Worm (Caenorhabditis elegans) whole organism, L3 larva: Measurements from ENCODE around the gene F56C9.6.

Experiments used
- ZK546.5 ChIP-seq: sonication (generic microtip); optimal IDR thresholded peaks from 2 replicates; lab custom pipeline; 2017; ENCODE audit warnings: missing biosample characterization, missing genetic modification characterization
- ama-1 ChIP-seq: fragments of 150-350 bp; optimal IDR thresholded peaks from 2 replicates; lab custom pipeline; 2018
- ceh-16 ChIP-seq: sonication (generic microtip); optimal IDR thresholded peaks from 2 replicates; lab custom pipeline; 2017; ENCODE audit warnings: missing biosample characterization, missing genetic modification characterization
- ceh-82 ChIP-seq: fragments of 150-350 bp; optimal IDR thresholded peaks from 2 replicates; lab custom pipeline; 2014; ENCODE audit warnings: missing biosample characterization, missing genetic modification characterization
- ceh-9 ChIP-seq: sonication (generic microtip); optimal IDR thresholded peaks from 2 replicates; lab custom pipeline; 2018; ENCODE audit warnings: missing biosample characterization, missing genetic modification characterization
- daf-12 ChIP-seq: fragments of 150-350 bp; optimal IDR thresholded peaks from 2 replicates; lab custom pipeline; 2014; ENCODE audit warnings: missing biosample characterization, missing genetic modification reagents, missing genetic modification characterization
- egl-27 ChIP-seq: sonication (generic microtip); optimal IDR thresholded peaks from 4 replicates; lab custom pipeline; 2017; ENCODE audit warnings: missing biosample characterization, missing genetic modification reagents, missing genetic modification characterization
- egl-5 ChIP-seq: fragments of 150-350 bp; optimal IDR thresholded peaks from 2 replicates; lab custom pipeline; 2017; ENCODE audit warnings: missing biosample characterization, missing genetic modification reagents, missing genetic modification characterization, inconsistent platforms
- elt-1 ChIP-seq: fragments of 150-350 bp; optimal IDR thresholded peaks from 2 replicates; lab custom pipeline; 2014; ENCODE audit warnings: missing biosample characterization, missing genetic modification characterization
- elt-3 ChIP-seq, 3 experiments: fragments of 150-350 bp in 1 of 3; sonication (generic microtip) in 2 of 3; optimal IDR thresholded peaks; 2 replicates in 2 of 3; 4 replicates in 1 of 3; lab custom pipeline; 2014 to 2017; ENCODE audit warnings: missing biosample characterization in 3 of 3, missing genetic modification characterization in 3 of 3
- eor-1 ChIP-seq, 2 experiments: fragments of 150-350 bp; optimal IDR thresholded peaks; 2 replicates each; lab custom pipeline; 2014 to 2018; ENCODE audit warnings: missing biosample characterization in 2 of 2, missing genetic modification characterization in 2 of 2
- fkh-2 ChIP-seq: fragments of 150-350 bp; optimal IDR thresholded peaks from 2 replicates; lab custom pipeline; 2014; ENCODE audit warnings: missing biosample characterization, missing genetic modification reagents, missing genetic modification characterization
- fos-1 ChIP-seq: fragments of 150-350 bp; optimal IDR thresholded peaks from 2 replicates; lab custom pipeline; 2014; ENCODE audit warnings: missing biosample characterization, missing genetic modification characterization
- hmg-11 ChIP-seq: sonication (generic microtip); optimal IDR thresholded peaks from 2 replicates; lab custom pipeline; 2016; ENCODE audit warnings: missing genetic modification characterization, missing compliant biosample characterization
- jun-1 ChIP-seq: fragments of 150-350 bp; optimal IDR thresholded peaks from 2 replicates; lab custom pipeline; 2014; ENCODE audit warnings: missing biosample characterization, missing genetic modification reagents, missing genetic modification characterization
- lin-15B ChIP-seq: fragments of 150-350 bp; optimal IDR thresholded peaks from 2 replicates; lab custom pipeline; 2014; ENCODE audit warnings: missing biosample characterization, missing genetic modification characterization
- lin-39 ChIP-seq: fragments of 150-350 bp; optimal IDR thresholded peaks from 2 replicates; lab custom pipeline; 2018; ENCODE audit warnings: missing biosample characterization, missing genetic modification reagents, missing genetic modification characterization
- mdl-1 ChIP-seq: fragments of 150-350 bp; optimal IDR thresholded peaks from 2 replicates; lab custom pipeline; 2014; ENCODE audit warnings: missing biosample characterization, missing genetic modification characterization
- mml-1 ChIP-seq: fragments of 150-350 bp; sonication (generic microtip); optimal IDR thresholded peaks from 3 replicates; lab custom pipeline; 2014; ENCODE audit warnings: missing biosample characterization, missing genetic modification characterization
- nfya-1 ChIP-seq: sonication (generic microtip); optimal IDR thresholded peaks from 2 replicates; lab custom pipeline; 2017; ENCODE audit warnings: missing genetic modification characterization, mild to moderate bottlenecking, missing compliant biosample characterization, antibody characterized with exemption, moderate library complexity; ENCODE audit not compliant: insufficient read depth
- nhr-11 ChIP-seq: fragments of 150-350 bp; optimal IDR thresholded peaks from 2 replicates; lab custom pipeline; 2014; ENCODE audit warnings: missing biosample characterization, missing genetic modification characterization
- nhr-23 ChIP-seq: fragments of 150-350 bp; optimal IDR thresholded peaks from 2 replicates; lab custom pipeline; 2014; ENCODE audit warnings: missing biosample characterization, missing genetic modification reagents, missing genetic modification characterization
- nhr-25 ChIP-seq: sonication (generic microtip); optimal IDR thresholded peaks from 2 replicates; lab custom pipeline; 2017; ENCODE audit warnings: missing biosample characterization, missing genetic modification characterization
- nhr-28 ChIP-seq: fragments of 150-350 bp; optimal IDR thresholded peaks from 2 replicates; lab custom pipeline; 2014; ENCODE audit warnings: missing biosample characterization, missing genetic modification characterization
- nhr-43 ChIP-seq: sonication (generic microtip); optimal IDR thresholded peaks from 2 replicates; lab custom pipeline; 2016; ENCODE audit warnings: mild to moderate bottlenecking, missing genetic modification characterization, missing compliant biosample characterization; ENCODE audit not compliant: poor library complexity, severe bottlenecking
- nhr-77 ChIP-seq: fragments of 150-350 bp; optimal IDR thresholded peaks from 2 replicates; lab custom pipeline; 2014; ENCODE audit warnings: missing biosample characterization, missing genetic modification characterization
- pha-4 ChIP-seq: fragments of 150-350 bp; optimal IDR thresholded peaks from 2 replicates; lab custom pipeline; 2014; ENCODE audit warnings: missing biosample characterization, missing genetic modification reagents, missing genetic modification characterization
- pqm-1 ChIP-seq: fragments of 150-350 bp; optimal IDR thresholded peaks from 2 replicates; lab custom pipeline; 2017; ENCODE audit warnings: missing biosample characterization, missing genetic modification characterization, inconsistent platforms
- sea-2 ChIP-seq: fragments of 150-350 bp; sonication (generic microtip); optimal IDR thresholded peaks from 4 replicates; lab custom pipeline; 2014; ENCODE audit warnings: missing biosample characterization, missing genetic modification reagents, missing genetic modification characterization
- skn-1 ChIP-seq: fragments of 150-350 bp; optimal IDR thresholded peaks from 2 replicates; lab custom pipeline; 2014; ENCODE audit warnings: missing biosample characterization, missing genetic modification characterization
- snpc-4 ChIP-seq: fragments of 150-350 bp; optimal IDR thresholded peaks from 2 replicates; lab custom pipeline; 2014; ENCODE audit warnings: missing biosample characterization, missing genetic modification characterization
- tbx-2 ChIP-seq: sonication (generic microtip); optimal IDR thresholded peaks from 2 replicates; lab custom pipeline; 2016; ENCODE audit warnings: mild to moderate bottlenecking, missing genetic modification characterization, missing compliant biosample characterization
- unc-39 ChIP-seq: sonication (generic microtip); optimal IDR thresholded peaks from 4 replicates; lab custom pipeline; 2017; ENCODE audit warnings: missing biosample characterization, missing genetic modification characterization
- unc-62 ChIP-seq: fragments of 150-350 bp; sonication (generic microtip); optimal IDR thresholded peaks from 4 replicates; lab custom pipeline; 2014; ENCODE audit warnings: missing biosample characterization, missing genetic modification reagents, missing genetic modification characterization
- zag-1 ChIP-seq: fragments of 150-350 bp; optimal IDR thresholded peaks from 2 replicates; lab custom pipeline; 2014; ENCODE audit warnings: missing biosample characterization, missing genetic modification characterization
- ztf-11 ChIP-seq: fragments of 150-350 bp; optimal IDR thresholded peaks from 2 replicates; lab custom pipeline; 2014; ENCODE audit warnings: missing biosample characterization, missing genetic modification characterization
- ztf-4 ChIP-seq: fragments of 150-350 bp; optimal IDR thresholded peaks from 2 replicates; lab custom pipeline; 2014; ENCODE audit warnings: missing biosample characterization, missing genetic modification characterization

F56C9.6 gene

ce11 chrIII:7304961-7305648 lies 5.5 kb downstream of the F56C9.6 start:
- TF ChIP-seq elt-3 (tag; optimal IDR thresholded peaks at IDR 0.05; lab: Kevin White, UChicago), result peak in 1 of 3 experiments; percentile 55
- TF ChIP-seq snpc-4 (tag; lab: Kevin White, UChicago), result no peak
- TF ChIP-seq unc-39 (tag; lab: Kevin White, UChicago), result no peak
- peak; percentile 13 for TF ChIP-seq nfya-1 (tag; lab: Kevin White, UChicago)
- peak; percentile 38 for TF ChIP-seq nhr-43 (tag; lab: Kevin White, UChicago)
- no peak for TF ChIP-seq ceh-16 (tag; lab: Kevin White, UChicago)
- peak; percentile 79 for TF ChIP-seq nhr-23 (tag; lab: Kevin White, UChicago)
- TF ChIP-seq elt-1, result peak; percentile 35
- TF ChIP-seq, all 47 proteins: peak for 5

- TF ChIP-seq nhr-11 (tag; lab: Kevin White, UChicago) (no peak), nhr-25 (tag; lab: Kevin White, UChicago) (peak; percentile 22), nhr-23 (tag; lab: Kevin White, UChicago) (no peak), elt-1 (peak; percentile 83)
- TF ChIP-seq, all 47 proteins: peak for 2
Measured at ce11 chrIII:7301668-7302067, 8.9 kb downstream of the F56C9.6 start.

ce11 chrIII:7300763-7301162 lies 9.8 kb downstream of the F56C9.6 start:
- TF ChIP-seq nhr-77, result no peak
- TF ChIP-seq elt-3 (tag; optimal IDR thresholded peaks at IDR 0.05; lab: Kevin White, UChicago), result no peak
- TF ChIP-seq nhr-11 (tag; lab: Kevin White, UChicago), result no peak
- TF ChIP-seq pha-4, result no peak
- TF ChIP-seq mdl-1 (tag; lab: Kevin White, UChicago), result no peak
- TF ChIP-seq daf-12 (tag; lab: Kevin White, UChicago), result no peak
- TF ChIP-seq ceh-82 (tag; lab: Kevin White, UChicago), result no peak
- TF ChIP-seq nfya-1 (tag; lab: Kevin White, UChicago), result no peak
- no peak for TF ChIP-seq nhr-23 (tag; lab: Kevin White, UChicago)
- no peak for TF ChIP-seq mml-1 (tag; lab: Kevin White, UChicago)
- no peak for TF ChIP-seq jun-1 (tag; lab: Kevin White, UChicago)

- TF ChIP-seq nhr-25 (tag; lab: Kevin White, UChicago) (peak; percentile 89), ceh-82 (tag; lab: Kevin White, UChicago) (no peak), nhr-23 (tag; lab: Kevin White, UChicago) (peak; percentile 81), egl-27 (tag; lab: Kevin White, UChicago) (no peak), eor-1 (tag; optimal IDR thresholded peaks at IDR 0.05; lab: Kevin White, UChicago) (no peak), jun-1 (tag; lab: Kevin White, UChicago) (no peak), nhr-28 (tag; lab: Kevin White, UChicago) (no peak), pqm-1 (no peak), pha-4 (no peak), ceh-9 (tag; lab: Kevin White, UChicago) (no peak), lin-39 (tag; lab: Kevin White, UChicago) (no peak), ZK546.5 (tag; lab: Kevin White, UChicago) (no peak), zag-1 (tag; lab: Kevin White, UChicago) (no peak), skn-1 (tag; lab: Kevin White, UChicago) (no peak), elt-3 (tag; optimal IDR thresholded peaks at IDR 0.05; lab: Kevin White, UChicago) (no peak), mdl-1 (tag; lab: Kevin White, UChicago) (peak; percentile 11), hmg-11 (tag; lab: Kevin White, UChicago) (no peak), tbx-2 (no peak), egl-5 (tag; lab: Kevin White, UChicago) (no peak), lin-15B (tag; lab: Kevin White, UChicago) (no peak), unc-39 (tag; lab: Kevin White, UChicago) (no peak), fos-1 (tag; lab: Kevin White, UChicago) (no peak), ama-1 (no peak), nhr-43 (tag; lab: Kevin White, UChicago) (peak; percentile 67), mml-1 (tag; lab: Kevin White, UChicago) (no peak), unc-62 (GFP tag; lab: Kevin White, UChicago) (no peak), fkh-2 (no peak), elt-1 (peak; percentile 94), ztf-4 (tag; lab: Kevin White, UChicago) (no peak), ztf-11 (tag; lab: Kevin White, UChicago) (no peak), sea-2 (GFP tag; lab: Kevin White, UChicago) (no peak), nfya-1 (tag; lab: Kevin White, UChicago) (no peak)
Measured at ce11 chrIII:7300169-7300568, 10.4 kb downstream of the F56C9.6 start.
